Worm (Caenorhabditis elegans): ENCODE results near the gene clec-42.

clec-42 gene

DNA sequence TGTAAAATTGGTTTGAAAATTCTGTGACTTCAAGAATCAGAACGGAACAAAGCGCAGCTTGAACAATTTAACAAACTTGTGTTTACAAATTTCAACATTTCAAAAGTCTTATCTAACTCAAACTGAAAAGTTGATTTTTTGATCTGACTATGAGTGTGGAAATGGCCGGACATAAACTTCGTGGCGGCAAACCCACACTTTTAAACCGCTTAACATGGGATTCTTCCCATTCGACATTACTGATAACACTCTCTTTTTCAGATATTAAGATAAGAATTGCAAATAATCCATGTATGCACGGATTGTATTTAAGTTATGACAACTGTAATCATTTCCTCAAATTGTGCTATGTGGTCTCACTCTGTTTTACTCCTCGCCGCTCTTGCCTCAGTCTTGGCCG is at the start of gene clec-42:
Gene clec-42 (plus strand): TSS at position 285 of the 400 bp plus-strand sequence.
- TF ChIP-seq mls-2 (tag; optimal IDR thresholded peaks at IDR 0.05) (no peak), drap-1 (GFP tag; optimal IDR thresholded peaks at IDR 0.05) (no peak), ceh-83 (GFP tag; optimal IDR thresholded peaks at IDR 0.05) (no peak), lin-32 (GFP tag; optimal IDR thresholded peaks at IDR 0.05) (no peak), mep-1 (tag; optimal IDR thresholded peaks at IDR 0.05) (no peak), ztf-11 (tag; optimal IDR thresholded peaks at IDR 0.05) (no peak), lin-13 (tag; optimal IDR thresholded peaks at IDR 0.05) (no peak), sptf-1 (tag; optimal IDR thresholded peaks at IDR 0.05) (no peak), nhr-2 (tag; optimal IDR thresholded peaks at IDR 0.05) (no peak), unc-120 (tag; optimal IDR thresholded peaks at IDR 0.05; ENCODE audit: poor library complexity, severe bottlenecking) (no peak), elt-3 (tag; optimal IDR thresholded peaks at IDR 0.05) (no peak)

DNA sequence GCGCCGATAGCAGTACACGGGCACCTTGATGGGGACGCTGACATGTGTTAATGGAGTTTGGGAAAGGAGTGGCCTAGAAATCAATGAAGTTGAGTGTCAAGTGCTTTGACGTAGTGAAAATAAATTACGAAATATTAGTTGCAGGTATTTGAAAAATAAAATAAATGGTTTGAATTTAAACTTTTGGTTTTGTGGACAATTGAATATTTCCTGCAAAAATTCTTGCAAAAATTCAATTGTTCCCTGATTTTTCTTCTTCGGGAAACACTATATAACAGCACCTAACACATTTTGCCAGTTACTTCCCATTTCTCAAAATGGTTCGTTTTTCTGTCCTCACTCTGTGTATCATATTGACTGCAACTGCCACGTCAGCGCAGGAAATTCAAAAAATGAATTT is 48.7 kb upstream of the clec-42 start, which contains the start of gene Y37H2A.13:
Gene Y37H2A.13 (plus strand): TSS at position 301 of the 400 bp plus-strand sequence.
- TF ChIP-seq zip-8 (tag; optimal IDR thresholded peaks at IDR 0.05) (no peak), ztf-11 (tag; optimal IDR thresholded peaks at IDR 0.05) (no peak), ceh-43 (GFP tag; optimal IDR thresholded peaks at IDR 0.05) (no peak), nhr-28 (tag; optimal IDR thresholded peaks at IDR 0.05) (no peak)

DNA sequence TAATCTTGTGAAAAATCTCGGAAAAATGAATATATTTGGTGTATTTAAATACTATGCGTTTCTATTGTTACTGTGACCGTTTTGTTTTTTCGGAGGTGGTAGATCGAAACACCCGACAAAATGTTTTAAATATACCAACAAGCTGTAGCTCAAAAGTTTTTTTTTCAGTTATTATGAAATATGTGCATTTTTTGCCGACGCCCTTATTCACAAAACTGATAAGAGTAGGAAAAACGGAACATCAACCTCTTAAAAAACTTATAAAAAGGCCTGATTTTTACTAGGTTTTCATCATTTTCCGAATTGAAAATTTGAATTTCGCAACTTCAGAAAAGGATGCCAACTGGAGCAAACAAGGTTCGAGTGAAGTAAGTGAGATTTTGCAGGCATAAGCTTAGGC is 47.8 kb upstream of the clec-42 start, which contains the start of gene Y37H2A.14:
Gene Y37H2A.14 (plus strand): TSS at position 301 of the 400 bp plus-strand sequence.
- no peak for TF ChIP-seq nhr-2 (tag; optimal IDR thresholded peaks at IDR 0.05)
- TF ChIP-seq lin-32 (GFP tag; optimal IDR thresholded peaks at IDR 0.05) = no peak
- no peak for TF ChIP-seq elt-3 (tag; optimal IDR thresholded peaks at IDR 0.05)
- TF ChIP-seq lsy-2 (tag; optimal IDR thresholded peaks at IDR 0.05) = no peak
- no peak for TF ChIP-seq mep-1 (tag; optimal IDR thresholded peaks at IDR 0.05)
- no peak for TF ChIP-seq mab-5 (tag; optimal IDR thresholded peaks at IDR 0.05)
- TF ChIP-seq nhr-237 (tag; optimal IDR thresholded peaks at IDR 0.05) = no peak
- TF ChIP-seq mls-2 (tag; optimal IDR thresholded peaks at IDR 0.05) = no peak
- TF ChIP-seq ceh-83 (GFP tag; optimal IDR thresholded peaks at IDR 0.05) = no peak
- TF ChIP-seq snpc-4 (tag; optimal IDR thresholded peaks at IDR 0.05) = no peak
- TF ChIP-seq sem-2 (GFP tag; optimal IDR thresholded peaks at IDR 0.05) = no peak
- no peak for TF ChIP-seq pha-4 (tag; optimal IDR thresholded peaks at IDR 0.05)
- no peak for TF ChIP-seq M03D4.4 (tag; optimal IDR thresholded peaks at IDR 0.05)
- no peak for TF ChIP-seq unc-62 (GFP tag; optimal IDR thresholded peaks at IDR 0.05)
- TF ChIP-seq sptf-1 (tag; optimal IDR thresholded peaks at IDR 0.05) = no peak
- TF ChIP-seq ceh-43 (GFP tag; optimal IDR thresholded peaks at IDR 0.05) = no peak

DNA sequence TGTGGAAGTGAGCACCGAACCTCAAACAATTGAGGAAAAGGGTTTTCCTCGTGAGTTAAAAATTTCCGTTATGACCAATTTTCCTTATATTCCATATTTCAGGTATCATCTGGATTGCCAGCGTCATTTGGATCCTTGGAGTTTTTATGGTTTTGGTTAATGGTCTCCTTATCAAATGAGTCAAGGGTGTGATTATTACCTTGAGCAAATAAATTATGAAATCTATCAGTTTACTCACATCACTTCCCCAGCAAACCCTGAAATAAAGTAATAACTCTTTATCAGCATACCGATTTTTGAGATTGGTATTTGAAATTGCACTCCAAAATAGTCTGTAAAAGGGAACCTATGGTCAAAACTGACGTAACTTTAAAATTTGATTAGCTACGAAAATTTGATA is 46.8 kb upstream of the clec-42 start:
- TF ChIP-seq elt-1 (tag; optimal IDR thresholded peaks at IDR 0.05; ENCODE audit: borderline replicate concordance, insufficient read depth) (no peak), unc-120 (tag; optimal IDR thresholded peaks at IDR 0.05; ENCODE audit: poor library complexity, severe bottlenecking) (no peak), lsy-2 (tag; optimal IDR thresholded peaks at IDR 0.05) (no peak), unc-62 (GFP tag; optimal IDR thresholded peaks at IDR 0.05) (no peak), cnd-1 (tag; optimal IDR thresholded peaks at IDR 0.05) (no peak), ceh-83 (GFP tag; optimal IDR thresholded peaks at IDR 0.05) (no peak), nhr-2 (tag; optimal IDR thresholded peaks at IDR 0.05) (no peak), flh-1 (GFP tag; optimal IDR thresholded peaks at IDR 0.05) (no peak), nhr-28 (tag; optimal IDR thresholded peaks at IDR 0.05) (no peak), mep-1 (tag; optimal IDR thresholded peaks at IDR 0.05) (no peak), drap-1 (GFP tag; optimal IDR thresholded peaks at IDR 0.05) (no peak), snpc-4 (tag; optimal IDR thresholded peaks at IDR 0.05) (no peak), ces-1 (GFP tag; optimal IDR thresholded peaks at IDR 0.05) (no peak), ham-2 (GFP tag; optimal IDR thresholded peaks at IDR 0.05) (no peak), ceh-43 (GFP tag; optimal IDR thresholded peaks at IDR 0.05) (no peak)

DNA sequence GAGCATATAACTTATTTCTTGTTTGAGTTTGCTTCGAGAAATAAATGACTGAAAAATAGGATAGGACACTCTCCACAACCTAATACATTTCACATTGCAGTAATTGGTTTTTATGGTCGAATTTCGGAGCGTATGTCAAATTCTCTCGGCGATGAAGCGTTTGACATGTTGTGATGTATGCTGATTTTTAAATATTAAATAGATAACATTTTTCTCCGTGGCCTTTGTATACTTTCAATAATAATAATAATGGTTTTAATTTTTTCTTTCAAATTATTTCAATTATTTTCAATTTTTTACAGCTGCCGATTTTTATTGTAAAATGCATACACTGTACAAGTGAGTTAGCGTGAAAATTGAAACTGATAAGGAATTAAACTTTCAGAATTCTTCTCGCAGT is 45.1 kb upstream of the clec-42 start, which contains the start of gene C14A6.3:
Gene C14A6.3 (plus strand): TSS at position 301 of the 400 bp plus-strand sequence.
- TF ChIP-seq flh-1 (GFP tag; optimal IDR thresholded peaks at IDR 0.05) = no peak
- TF ChIP-seq hlh-1 (tag; optimal IDR thresholded peaks at IDR 0.05) = no peak
- TF ChIP-seq mab-5 (tag; optimal IDR thresholded peaks at IDR 0.05) = no peak
- TF ChIP-seq drap-1 (GFP tag; optimal IDR thresholded peaks at IDR 0.05) = no peak
- TF ChIP-seq nhr-2 (tag; optimal IDR thresholded peaks at IDR 0.05) = no peak
- TF ChIP-seq nhr-76 (tag; optimal IDR thresholded peaks at IDR 0.05) = no peak
- TF ChIP-seq elt-1 (tag; optimal IDR thresholded peaks at IDR 0.05; ENCODE audit: borderline replicate concordance, insufficient read depth) = no peak

DNA sequence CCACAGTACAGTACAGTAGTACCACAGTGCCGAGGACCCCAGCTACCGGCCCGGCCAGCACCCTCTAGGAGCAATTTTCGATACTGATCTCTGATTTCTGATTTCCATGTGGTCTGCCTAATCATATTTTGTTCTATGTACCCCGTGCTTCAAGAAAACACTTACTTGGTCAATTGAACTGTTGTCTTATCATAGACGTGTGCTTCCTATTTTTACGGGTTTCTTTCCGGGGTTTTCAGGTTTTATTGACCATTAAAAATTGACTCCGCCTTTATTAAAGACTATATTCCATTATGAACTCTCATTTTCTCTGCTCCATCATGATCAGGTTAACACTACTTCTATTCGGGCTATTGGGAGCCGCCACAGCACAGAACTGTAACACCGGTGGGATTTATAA is 33.5 kb upstream of the clec-42 start, which contains the start of gene clec-48:
Gene clec-48 (plus strand): TSS at position 320 of the 400 bp plus-strand sequence.
- TF ChIP-seq elt-1 (tag; optimal IDR thresholded peaks at IDR 0.05; ENCODE audit: borderline replicate concordance, insufficient read depth) = no peak
- no peak for TF ChIP-seq cnd-1 (tag; optimal IDR thresholded peaks at IDR 0.05)
- no peak for TF ChIP-seq ces-1 (GFP tag; optimal IDR thresholded peaks at IDR 0.05)
- TF ChIP-seq lin-13 (tag; optimal IDR thresholded peaks at IDR 0.05) = no peak
- no peak for TF ChIP-seq ceh-43 (GFP tag; optimal IDR thresholded peaks at IDR 0.05)
- TF ChIP-seq blmp-1 (tag; optimal IDR thresholded peaks at IDR 0.05) = no peak
- no peak for TF ChIP-seq mls-2 (tag; optimal IDR thresholded peaks at IDR 0.05)
- TF ChIP-seq mab-5 (tag; optimal IDR thresholded peaks at IDR 0.05) = no peak
- TF ChIP-seq tbx-8 (GFP tag; optimal IDR thresholded peaks at IDR 0.05) = no peak
- TF ChIP-seq elt-3 (tag; optimal IDR thresholded peaks at IDR 0.05) = no peak
- TF ChIP-seq bed-3 (GFP tag; optimal IDR thresholded peaks at IDR 0.05) = no peak
- TF ChIP-seq M03D4.4 (tag; optimal IDR thresholded peaks at IDR 0.05) = no peak
- TF ChIP-seq unc-120 (tag; optimal IDR thresholded peaks at IDR 0.05; ENCODE audit: poor library complexity, severe bottlenecking) = no peak
- TF ChIP-seq drap-1 (GFP tag; optimal IDR thresholded peaks at IDR 0.05) = no peak
- TF ChIP-seq nhr-2 (tag; optimal IDR thresholded peaks at IDR 0.05) = no peak
- TF ChIP-seq pha-4 (tag; optimal IDR thresholded peaks at IDR 0.05) = no peak

All from whole organism, mixed stage, embryonic.